Worm (Caenorhabditis elegans) whole organism, L4/young adult: ENCODE data around the gene C04C3.14.

Experiments
- W03F9.2 ChIP-seq: fragments of 150-350 bp; optimal IDR thresholded peaks from 2 replicates; lab custom pipeline; 2014; ENCODE audit warnings: missing biosample characterization, missing genetic modification characterization
- dao-5 ChIP-seq: sonication (generic microtip); optimal IDR thresholded peaks from 2 replicates; lab custom pipeline; 2016; ENCODE audit warnings: missing genotype, missing genetic modification characterization, moderate library complexity, missing compliant biosample characterization
- him-1 ChIP-seq: sonication (generic microtip); optimal IDR thresholded peaks from 2 replicates; lab custom pipeline; 2016; ENCODE audit warnings: missing genotype, missing genetic modification reagents, missing genetic modification characterization, missing compliant biosample characterization

C04C3.14 gene

DNA sequence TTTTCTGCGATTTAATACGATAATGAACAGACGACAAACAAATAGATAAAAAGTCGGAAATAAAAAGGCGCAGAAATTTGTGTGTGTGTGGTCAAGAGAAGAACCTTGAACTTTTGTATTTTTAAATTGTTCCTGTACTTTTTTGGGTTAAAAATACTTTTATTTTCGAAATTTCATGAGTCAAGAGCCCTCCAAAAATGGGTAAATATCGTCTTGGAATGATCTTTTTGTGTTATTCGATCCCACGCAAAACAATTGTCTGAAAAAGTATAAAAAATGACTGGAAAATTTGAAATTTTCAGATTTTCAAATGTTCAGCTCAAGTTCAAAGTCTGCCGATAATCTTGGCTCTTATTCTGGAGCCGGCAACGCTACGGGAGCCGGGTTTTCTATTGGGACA lies at the start of gene C04C3.14:
TSS of gene C04C3.14 (plus strand) at position 301 of the 400 bp plus-strand sequence.
- TF ChIP-seq W03F9.2 (tag; lab: Kevin White, UChicago) (no peak), dao-5 (no peak), him-1 (no peak)

DNA sequence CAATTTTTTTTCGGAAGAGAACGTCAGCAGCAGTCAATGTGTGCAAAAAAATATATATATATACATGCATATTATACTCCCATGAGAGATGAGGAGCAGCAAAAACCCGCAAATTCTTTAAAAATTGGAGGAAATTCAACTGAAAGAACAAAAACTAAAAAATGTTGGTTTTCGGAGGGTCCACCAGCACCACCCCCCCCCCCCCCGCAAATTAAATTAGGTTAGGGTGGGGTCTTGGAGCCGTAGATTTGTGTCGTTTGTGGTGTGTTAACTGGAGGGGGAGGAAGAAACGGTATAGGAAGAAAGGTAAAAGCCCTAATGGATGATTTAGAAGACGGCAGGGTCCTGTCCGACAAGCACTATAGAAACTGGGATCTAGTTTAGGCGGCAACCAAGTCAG lies 47.3 kb upstream of the C04C3.14 start:
- TF ChIP-seq dao-5: no peak
- no peak for TF ChIP-seq him-1
- TF ChIP-seq W03F9.2 (tag; lab: Kevin White, UChicago): no peak

DNA sequence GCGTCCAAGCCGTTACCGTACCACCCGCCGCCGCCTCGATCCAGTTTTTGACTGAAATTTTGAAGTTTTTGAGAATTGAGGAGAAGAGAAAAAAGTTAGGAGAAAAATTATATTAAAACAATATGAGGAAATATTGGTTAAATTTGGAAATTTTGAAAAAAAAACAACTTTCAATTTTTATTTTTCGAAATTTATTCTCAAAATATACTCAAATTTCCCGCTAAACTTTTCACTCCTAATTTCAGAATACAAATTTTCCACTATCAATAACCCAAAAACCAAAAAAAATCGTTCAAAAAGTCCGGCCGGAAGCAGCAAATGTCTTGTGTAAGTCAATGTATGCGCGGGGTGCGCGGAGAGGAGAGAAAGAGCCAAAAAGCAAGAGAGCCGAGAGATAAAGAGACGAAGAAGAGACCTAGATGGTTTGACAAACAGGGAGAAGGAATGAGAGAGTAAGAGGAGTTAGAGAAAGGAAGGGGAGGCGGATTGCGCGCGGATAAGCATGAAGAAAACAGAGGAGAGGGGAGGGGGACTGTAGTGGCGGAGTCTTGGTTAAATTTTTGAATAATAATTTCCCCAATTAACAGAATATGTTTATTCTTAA lies 45.6 kb upstream of the C04C3.14 start, which contains the start of gene elks-1:
TSS of gene elks-1 (minus strand) at position 51 of the 604 bp plus-strand sequence.
- no peak for TF ChIP-seq him-1
- TF ChIP-seq W03F9.2 (tag; lab: Kevin White, UChicago): no peak
- TF ChIP-seq dao-5: no peak

DNA sequence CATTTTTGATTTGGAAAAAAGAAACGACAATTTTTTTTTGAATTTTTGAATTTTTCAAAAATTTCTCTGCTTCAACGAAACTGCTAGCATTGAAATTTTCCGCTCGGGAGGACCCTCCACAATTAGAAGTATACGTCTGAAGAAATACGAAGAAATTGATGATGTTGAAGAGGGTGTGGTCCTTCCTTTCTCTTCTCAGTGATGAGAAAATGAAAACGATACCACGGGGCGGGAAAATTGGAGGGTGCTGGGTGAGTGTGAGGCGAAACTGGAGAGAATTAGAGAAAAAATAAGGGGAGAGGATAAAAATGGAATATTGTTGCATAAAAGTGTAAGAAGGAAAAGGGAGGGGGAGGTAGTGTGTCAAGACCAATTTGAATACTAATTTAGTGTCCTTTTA lies 43.7 kb upstream of the C04C3.14 start:
- TF ChIP-seq him-1 (no peak), W03F9.2 (tag; lab: Kevin White, UChicago) (no peak), dao-5 (no peak)

DNA sequence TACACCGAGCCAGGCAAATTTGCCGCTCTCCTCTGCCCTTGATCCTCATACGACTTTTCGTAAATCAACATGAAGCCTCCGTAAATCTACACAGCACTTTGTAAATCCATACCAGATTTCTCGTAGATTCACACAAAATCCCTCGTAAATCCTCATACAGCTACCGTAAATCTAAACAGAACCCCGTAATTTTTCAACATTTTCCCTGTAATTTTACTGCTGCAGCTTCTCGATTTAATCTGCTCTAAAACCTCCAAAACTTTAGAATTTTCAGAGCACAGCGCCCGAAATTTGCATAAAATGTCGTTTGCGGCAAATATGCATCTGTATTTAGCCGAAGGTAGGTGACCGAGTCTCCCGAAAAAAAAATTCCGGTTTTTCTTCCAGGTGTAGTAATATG lies 40.9 kb upstream of the C04C3.14 start, which contains the start of gene F42A6.1:
TSS of gene F42A6.1 (plus strand) at position 301 of the 400 bp plus-strand sequence.
- TF ChIP-seq him-1 (no peak), dao-5 (no peak), W03F9.2 (tag; lab: Kevin White, UChicago) (no peak)

DNA sequence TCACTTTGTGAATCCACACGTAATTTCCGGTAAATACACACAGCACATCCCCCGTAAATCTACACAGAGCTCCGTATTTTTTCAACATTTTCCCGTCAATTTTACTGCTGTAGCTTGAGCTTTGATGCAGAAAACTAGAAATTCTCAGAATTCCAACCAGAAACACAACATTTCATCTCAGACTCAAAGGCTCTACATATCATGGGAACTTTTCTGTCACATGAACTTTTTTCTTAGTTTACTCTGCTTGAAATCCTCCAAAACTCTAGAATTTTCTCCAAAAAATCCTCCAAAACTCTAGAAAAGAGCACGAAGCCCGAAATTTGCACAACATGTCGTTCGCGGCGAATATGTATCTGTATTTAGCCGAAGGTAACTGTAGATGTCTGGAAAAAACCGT lies 32.5 kb upstream of the C04C3.14 start, which contains the start of gene Y55H10A.2:
TSS of gene Y55H10A.2 (plus strand) at position 301 of the 400 bp plus-strand sequence.
- no peak for TF ChIP-seq him-1
- TF ChIP-seq dao-5: no peak
- TF ChIP-seq W03F9.2 (tag; lab: Kevin White, UChicago): no peak

DNA sequence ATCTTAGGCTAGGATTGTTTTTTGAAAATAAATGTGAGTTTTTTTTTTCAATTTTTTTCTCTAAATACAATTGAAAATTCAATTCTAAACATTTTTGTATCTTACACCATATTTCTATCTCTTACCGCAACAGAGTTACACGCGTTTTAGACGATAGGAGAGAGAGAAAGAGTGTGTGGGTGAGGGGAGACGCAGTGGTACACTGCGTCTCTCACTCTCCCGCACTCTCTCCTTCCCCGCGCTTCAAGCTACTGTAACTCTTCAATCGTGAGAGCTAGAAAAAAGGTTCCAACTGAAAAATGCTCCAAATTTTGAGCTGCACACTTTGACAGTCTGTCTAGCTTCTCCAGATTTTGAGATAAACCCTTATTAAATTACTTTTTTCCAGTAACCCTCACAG lies 31.9 kb upstream of the C04C3.14 start:
- TF ChIP-seq W03F9.2 (tag; lab: Kevin White, UChicago) (no peak), dao-5 (no peak), him-1 (no peak)

DNA sequence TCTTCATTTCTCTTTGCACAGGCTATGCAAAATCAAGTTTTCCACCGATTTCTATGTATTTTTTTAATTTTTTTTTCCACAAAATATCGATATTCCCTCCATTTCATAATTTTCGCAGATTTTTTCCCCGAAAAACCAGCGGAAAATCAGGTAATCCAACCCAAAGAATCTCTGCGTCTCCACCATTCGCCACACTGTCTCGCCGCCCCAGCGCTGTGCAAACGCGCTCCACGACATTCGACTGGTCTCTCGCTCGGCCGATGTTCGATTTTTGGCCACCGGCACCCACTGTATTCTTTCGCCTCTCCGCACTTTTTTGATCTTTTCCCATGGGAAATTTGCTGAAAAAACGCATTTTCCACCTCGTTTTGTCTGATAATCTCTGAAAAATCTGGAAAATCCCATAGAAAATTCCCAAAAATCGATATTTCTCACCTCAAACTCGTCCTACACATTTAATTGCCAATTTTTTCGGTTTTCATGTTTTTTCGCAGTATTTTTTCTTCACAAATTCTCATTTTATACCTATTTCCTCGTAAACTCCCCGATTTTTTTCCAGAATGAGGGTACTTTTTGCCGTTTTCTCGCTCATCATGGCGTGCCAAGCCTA lies 26.9 kb upstream of the C04C3.14 start, which contains the start of gene vha-19:
TSS of gene vha-19 (plus strand) at position 560 of the 610 bp plus-strand sequence.
- TF ChIP-seq him-1 (no peak), W03F9.2 (tag; lab: Kevin White, UChicago) (no peak), dao-5 (no peak)

DNA sequence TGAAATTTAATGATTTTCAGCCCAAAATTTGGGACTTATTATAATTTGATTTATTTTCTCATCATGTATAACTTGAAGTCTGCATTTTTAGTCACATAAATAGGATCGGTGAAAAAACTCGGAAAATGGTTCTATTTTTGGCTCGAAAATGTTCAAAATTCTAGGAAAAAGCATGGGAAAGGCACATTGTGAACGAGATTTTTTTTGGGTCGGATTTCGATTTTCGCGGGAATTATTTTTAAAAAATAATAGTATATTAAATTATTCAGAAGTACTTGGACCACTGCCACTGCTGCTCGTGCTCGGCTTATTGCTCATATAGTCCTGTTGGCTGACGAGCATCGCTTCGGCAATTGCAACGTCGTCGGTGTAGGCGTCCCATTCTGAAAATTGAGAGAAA lies 22.3 kb upstream of the C04C3.14 start:
- TF ChIP-seq him-1 (no peak), dao-5 (no peak), W03F9.2 (tag; lab: Kevin White, UChicago) (no peak)

DNA sequence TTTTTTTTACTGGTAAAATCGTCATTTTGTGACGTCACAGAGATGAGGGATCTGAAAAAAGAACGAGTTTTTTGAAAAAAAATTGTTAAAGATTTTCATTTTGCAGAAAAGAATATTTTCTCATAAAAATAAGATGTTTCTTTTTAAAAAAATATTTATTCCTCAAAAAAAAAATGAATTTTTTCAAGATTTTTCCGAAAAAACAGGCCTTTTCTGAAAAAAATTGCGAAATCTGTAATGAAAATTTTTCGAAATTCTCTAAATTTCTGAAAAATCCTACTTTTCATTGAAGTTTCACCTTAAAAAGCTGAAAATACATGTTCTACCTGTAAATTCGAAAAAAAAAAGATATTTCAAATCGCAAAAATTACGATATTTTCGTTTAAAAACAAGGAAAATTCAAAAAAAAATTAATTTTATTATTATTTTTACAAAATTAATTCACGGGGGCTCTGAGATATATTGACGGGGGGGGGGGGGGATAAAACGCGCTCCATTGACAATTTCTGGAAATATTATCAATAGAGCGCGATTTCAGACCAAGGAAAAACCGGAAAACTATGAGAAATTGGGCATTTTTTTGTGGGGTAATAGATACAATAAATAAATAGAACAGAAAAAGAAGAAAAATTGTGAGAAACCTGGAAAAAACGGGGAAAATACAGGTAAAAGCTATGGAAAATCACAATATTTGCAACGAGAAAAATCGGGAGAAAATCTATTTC lies 17.4 kb upstream of the C04C3.14 start, which contains the start of gene otub-4:
TSS of gene otub-4 (minus strand) at position 51 of the 725 bp plus-strand sequence.
- no peak for TF ChIP-seq him-1
- TF ChIP-seq dao-5: no peak
- TF ChIP-seq W03F9.2 (tag; lab: Kevin White, UChicago): no peak

DNA sequence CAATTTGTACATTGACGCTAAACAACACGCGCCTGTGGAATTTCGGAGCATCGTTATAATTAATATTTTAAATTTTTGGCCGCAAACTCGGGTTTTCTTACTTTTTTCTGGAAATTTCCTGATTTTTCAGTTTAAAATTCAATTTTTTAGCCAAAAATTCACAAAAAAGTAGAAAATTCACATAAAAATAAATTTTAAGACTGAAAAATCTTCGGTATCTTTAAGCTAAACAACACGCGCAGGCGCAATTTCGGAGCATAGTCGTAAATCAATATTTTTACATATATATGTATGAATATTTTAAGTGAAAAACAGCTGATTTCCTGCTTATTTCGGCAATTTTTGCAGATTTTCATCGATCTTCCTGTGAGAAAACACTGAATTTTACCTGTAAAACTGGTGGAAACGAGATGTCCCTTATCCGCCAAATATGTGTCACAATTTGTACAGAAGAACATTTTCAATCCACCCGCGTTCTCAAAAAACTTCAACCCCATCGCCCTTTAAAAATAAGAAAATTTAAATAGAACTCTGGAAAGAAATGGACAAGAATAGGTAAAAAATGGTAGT lies 13.3 kb upstream of the C04C3.14 start, which contains the start of gene B0546.3:
TSS of gene B0546.3 (minus strand) at position 504 of the 570 bp plus-strand sequence.
- TF ChIP-seq W03F9.2 (tag; lab: Kevin White, UChicago) (no peak), him-1 (no peak), dao-5 (no peak)

DNA sequence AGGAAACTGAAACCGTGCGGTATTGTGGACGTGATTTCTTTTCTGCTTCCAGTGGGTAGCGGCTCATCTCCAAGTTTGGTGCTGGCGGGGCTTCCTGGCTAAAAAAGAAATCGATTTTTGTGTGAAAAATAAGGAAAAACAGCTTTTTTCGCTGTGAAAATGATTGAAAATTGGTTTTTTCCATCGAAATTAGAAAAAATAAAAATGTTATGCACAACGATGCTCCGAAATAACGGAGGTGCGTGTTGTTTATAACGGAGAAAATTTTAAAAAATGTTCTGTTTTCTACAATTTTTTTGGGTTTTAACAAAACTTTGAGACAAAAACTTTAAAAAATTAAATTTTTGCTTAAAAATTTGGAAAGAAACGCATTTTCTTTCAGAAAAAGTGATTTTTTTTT lies 12.5 kb upstream of the C04C3.14 start:
- TF ChIP-seq him-1: no peak
- no peak for TF ChIP-seq W03F9.2 (tag; lab: Kevin White, UChicago)
- TF ChIP-seq dao-5: no peak

DNA sequence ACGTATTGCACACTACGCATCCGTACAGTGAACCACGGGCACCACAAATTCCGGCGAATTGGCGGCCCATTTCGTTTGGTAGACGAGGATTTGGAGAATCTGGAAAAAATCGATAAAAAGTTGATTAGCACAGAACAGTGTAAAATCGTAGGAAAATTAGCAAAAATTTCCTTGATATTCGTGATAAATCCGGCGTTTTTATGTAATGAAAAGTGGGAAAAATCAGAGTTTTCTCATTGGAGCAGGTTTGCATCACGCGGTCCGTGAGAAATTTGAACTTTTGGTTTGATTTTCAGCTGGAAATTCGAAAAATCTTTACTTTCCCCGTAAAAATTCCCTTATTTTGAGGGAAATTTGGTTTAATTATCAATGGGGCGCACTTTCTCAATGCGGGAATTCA lies 11.6 kb upstream of the C04C3.14 start, which contains the start of gene B0546.4:
TSS of gene B0546.4 (minus strand) at position 101 of the 400 bp plus-strand sequence.
- no peak for TF ChIP-seq dao-5
- TF ChIP-seq W03F9.2 (tag; lab: Kevin White, UChicago): no peak
- no peak for TF ChIP-seq him-1

DNA sequence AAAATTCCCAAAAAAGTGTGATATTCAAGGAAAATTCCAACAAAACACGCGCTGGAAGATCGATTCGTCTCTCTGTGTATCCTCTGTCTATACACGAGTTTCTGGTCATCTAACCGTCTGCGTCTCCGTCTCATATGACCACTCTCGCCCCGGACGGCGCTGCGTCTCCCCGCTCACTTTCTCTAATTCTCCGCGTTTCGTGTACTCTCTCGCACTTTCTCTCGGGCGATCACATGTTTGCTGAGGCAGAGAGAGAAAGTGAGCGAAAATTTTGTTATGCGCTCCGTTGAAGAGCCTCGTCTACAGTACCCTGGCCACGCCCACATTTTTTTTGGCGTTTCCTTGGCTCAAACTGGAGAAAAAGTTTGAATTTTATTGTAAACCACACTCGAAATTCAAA lies 11.1 kb upstream of the C04C3.14 start:
- TF ChIP-seq dao-5 (no peak), him-1 (peak; percentile 28), W03F9.2 (tag; lab: Kevin White, UChicago) (peak; percentile 34)
